Worm (Caenorhabditis elegans) whole organism, L2 larva: ENCODE results near the gene memb-2.

Source experiments
- R02D3.7 ChIP-seq: fragments of 150-350 bp; optimal IDR thresholded peaks from 2 replicates; lab custom pipeline; 2014; ENCODE audit warnings: missing biosample characterization, missing genetic modification characterization
- elt-1 ChIP-seq: fragments of 150-350 bp; optimal IDR thresholded peaks from 2 replicates; lab custom pipeline; 2014; ENCODE audit warnings: missing biosample characterization, missing genetic modification characterization
- elt-3 ChIP-seq: sonication (generic microtip); optimal IDR thresholded peaks from 2 replicates; lab custom pipeline; 2017; ENCODE audit warnings: missing biosample characterization, missing genetic modification characterization
- nhr-11 ChIP-seq: fragments of 150-350 bp; optimal IDR thresholded peaks from 2 replicates; lab custom pipeline; 2014; ENCODE audit warnings: missing biosample characterization, missing genetic modification characterization
- nhr-237 ChIP-seq: fragments of 150-350 bp; optimal IDR thresholded peaks from 2 replicates; lab custom pipeline; 2014; ENCODE audit warnings: missing biosample characterization, missing genetic modification characterization
- skn-1 ChIP-seq: sonication (generic microtip); optimal IDR thresholded peaks from 2 replicates; lab custom pipeline; 2017; ENCODE audit warnings: missing biosample characterization, missing genetic modification characterization
- unc-62 ChIP-seq: fragments of 150-350 bp; optimal IDR thresholded peaks from 2 replicates; lab custom pipeline; 2014; ENCODE audit warnings: missing biosample characterization, missing genetic modification reagents, missing genetic modification characterization

- TF ChIP-seq elt-3 (no peak), skn-1 (no peak), R02D3.7 (tag; lab: Kevin White, UChicago) (no peak), nhr-237 (tag; lab: Kevin White, UChicago) (no peak), nhr-11 (no peak), elt-1 (tag; lab: Kevin White, UChicago) (no peak), unc-62 (GFP tag; lab: Kevin White, UChicago) (no peak)
Measured at ce11 chrV:5587042-5587441, 32.9 kb downstream of the memb-2 start.
